Fruit fly (Drosophila melanogaster): Measurements from ENCODE around the gene pins.

DNA sequence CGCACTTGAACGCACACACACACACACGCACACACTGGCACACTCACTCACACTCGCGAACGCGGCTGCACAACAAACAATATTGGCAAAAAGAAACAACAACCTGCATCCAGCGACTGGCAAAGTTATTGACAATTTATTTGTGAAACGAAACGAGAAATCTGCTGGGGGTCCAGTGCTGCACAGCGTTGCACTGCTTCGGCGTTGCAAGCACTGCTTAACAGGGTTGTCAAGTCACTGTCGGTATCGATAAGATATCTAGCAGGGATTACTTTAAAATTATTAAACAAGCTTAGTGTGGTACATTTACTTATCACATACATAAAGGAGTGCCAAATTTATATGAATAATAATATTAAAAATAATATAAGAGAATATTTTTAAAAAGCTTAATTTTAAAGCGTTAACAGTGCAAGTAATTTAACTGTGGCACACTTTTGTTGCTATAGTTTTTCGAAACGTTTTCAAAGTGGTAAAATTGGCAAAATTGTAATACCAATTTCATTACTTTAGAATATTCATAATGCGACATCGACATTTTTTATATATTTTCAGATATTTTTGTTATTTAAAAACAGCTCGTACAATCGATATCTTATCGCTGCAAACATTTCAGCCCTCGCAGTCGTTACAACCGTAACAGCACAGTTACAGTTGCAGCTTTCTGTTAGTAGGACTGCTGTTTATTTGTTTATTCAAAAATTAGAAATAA is 24.7 kb downstream of the pins start, which contains the start of the genes dsd and Tusp:
- TF ChIP-seq CG8159 (tag; optimal IDR thresholded peaks at IDR 0.05) (peak; percentile 52), CG9948 (tag; optimal IDR thresholded peaks at IDR 0.05) (peak; percentile 3), Pif1B (GFP tag; optimal IDR thresholded peaks at IDR 0.05) (peak; percentile 47), Snoo (tag; optimal IDR thresholded peaks at IDR 0.05) (peak; percentile 50), CG12605 (GFP tag; IDR thresholded peaks at IDR 0.05) (no peak), CG32121 (GFP tag; IDR thresholded peaks at IDR 0.05) (peak; percentile 59), Ets98B (GFP tag; IDR thresholded peaks at IDR 0.05) (peak; percentile 62), Pif1A (GFP tag; optimal IDR thresholded peaks at IDR 0.05) (peak; percentile 44), CG34367 (tag; optimal IDR thresholded peaks at IDR 0.05) (peak; percentile 30), CG4496 (GFP tag; IDR thresholded peaks at IDR 0.05) (peak; percentile 81), CG8301 (tag; optimal IDR thresholded peaks at IDR 0.05) (peak; percentile 32), CG15710 (tag; optimal IDR thresholded peaks at IDR 0.05) (peak; percentile 64), gl (tag; optimal IDR thresholded peaks at IDR 0.05) (no peak)
